Fruit fly (Drosophila melanogaster) whole organism, embryonic: ENCODE data around the gene CG6938.

ENCODE experiments used
- Asciz ChIP-seq: fragments of 200-800 bp; sonication (Bioruptor generic); optimal IDR thresholded peaks from 2 replicates; lab custom pipeline; 2017; ENCODE audit warnings: missing biosample characterization, mild to moderate bottlenecking, missing genetic modification characterization, missing genetic modification reagents
- CG11456 ChIP-seq: fragments of 200-800 bp; sonication (Bioruptor generic); IDR thresholded peaks from 3 replicates; pipeline ENCODE4 v1.3.6; 2022; ENCODE audit warnings: missing biosample characterization, missing genetic modification characterization
- CG15479 ChIP-seq: fragments of 200-800 bp; sonication (Bioruptor generic); optimal IDR thresholded peaks from 3 replicates; lab custom pipeline; 2019; ENCODE audit warnings: missing biosample characterization, mild to moderate bottlenecking, missing genetic modification characterization, moderate library complexity
- CG18476 ChIP-seq: fragments of 200-800 bp; sonication (Bioruptor generic); optimal IDR thresholded peaks from 2 replicates; lab custom pipeline; 2016; ENCODE audit warnings: missing biosample characterization, mild to moderate bottlenecking, missing genetic modification characterization
- CG18599 ChIP-seq: fragments of 200-800 bp; sonication (Bioruptor generic); optimal IDR thresholded peaks from 3 replicates; lab custom pipeline; 2017; ENCODE audit warnings: missing biosample characterization, missing genetic modification characterization, mild to moderate bottlenecking, moderate library complexity, missing genetic modification reagents
- CG3726 ChIP-seq: fragments of 200-800 bp; sonication (Bioruptor generic); IDR thresholded peaks from 3 replicates; pipeline ENCODE4, ENCODE4 v1.3.6; 2022; ENCODE audit warnings: missing biosample characterization, missing genetic modification characterization
- CG43689 ChIP-seq: fragments of 200-800 bp; sonication (Bioruptor generic); IDR thresholded peaks from 2 replicates; pipeline ENCODE4 v1.3.6; 2022; ENCODE audit warnings: missing biosample characterization, missing genetic modification characterization
- CG4730 ChIP-seq: fragments of 200-800 bp; sonication (Bioruptor generic); IDR thresholded peaks from 2 replicates; pipeline ENCODE4 v1.3.6; 2022; ENCODE audit warnings: missing biosample characterization, missing genetic modification characterization
- CG4854 ChIP-seq: fragments of 200-800 bp; sonication (Bioruptor generic); optimal IDR thresholded peaks from 2 replicates; lab custom pipeline; 2016; ENCODE audit warnings: missing biosample characterization, missing genetic modification characterization, inconsistent platforms
- CG5953 ChIP-seq: fragments of 200-800 bp; sonication (Bioruptor generic); IDR thresholded peaks from 2 replicates; pipeline ENCODE4 v1.3.6; 2022; ENCODE audit warnings: missing biosample characterization, missing genetic modification characterization
- CG6175 ChIP-seq: fragments of 200-800 bp; sonication (Bioruptor generic); IDR thresholded peaks from 3 replicates; pipeline ENCODE4 v1.3.6; 2022; ENCODE audit warnings: missing biosample characterization, missing genetic modification characterization
- CG6272 ChIP-seq: fragments of 200-800 bp; sonication (Bioruptor generic); IDR thresholded peaks from 2 replicates; pipeline ENCODE4 v1.3.6; 2022; ENCODE audit warnings: missing biosample characterization, missing genetic modification characterization
- CG7357 ChIP-seq: fragments of 200-800 bp; sonication (Bioruptor generic); IDR thresholded peaks from 3 replicates; pipeline ENCODE4 v1.3.6; 2022; ENCODE audit warnings: missing biosample characterization, missing genetic modification characterization
- CG7963 ChIP-seq: fragments of 200-800 bp; sonication (Bioruptor generic); IDR thresholded peaks from 3 replicates; pipeline ENCODE4 v1.3.6; 2022; ENCODE audit warnings: missing biosample characterization, missing genetic modification characterization; ENCODE audit not compliant: partially characterized antibody
- CG8944 ChIP-seq: fragments of 200-800 bp; sonication (Bioruptor generic); optimal IDR thresholded peaks from 3 replicates; lab custom pipeline; 2016; ENCODE audit warnings: missing biosample characterization, missing genetic modification characterization
- GATAe ChIP-seq: fragments of 200-800 bp; sonication (Bioruptor generic); conservative IDR thresholded peaks from 2 replicates; pipeline ENCODE4 v1.3.6; 2022; ENCODE audit warnings: missing biosample characterization, missing genetic modification characterization
- H15 ChIP-seq: fragments of 200-800 bp; sonication (Bioruptor generic); IDR thresholded peaks from 3 replicates; pipeline ENCODE4 v1.3.6; 2022; ENCODE audit warnings: missing biosample characterization, missing genetic modification characterization
- H2.0 ChIP-seq: fragments of 200-800 bp; sonication (Bioruptor generic); IDR thresholded peaks from 2 replicates; pipeline ENCODE4 v1.3.6; 2022; ENCODE audit warnings: missing biosample characterization, missing genetic modification characterization
- HHEX ChIP-seq: fragments of 200-800 bp; sonication (Bioruptor generic); optimal IDR thresholded peaks from 3 replicates; lab custom pipeline; 2017; ENCODE audit warnings: missing biosample characterization, mild to moderate bottlenecking, missing genetic modification characterization, missing genetic modification reagents
- Hey ChIP-seq: fragments of 200-800 bp; sonication (Bioruptor generic); optimal IDR thresholded peaks from 3 replicates; lab custom pipeline; 2018; ENCODE audit warnings: missing biosample characterization, mild to moderate bottlenecking, missing genetic modification characterization
- Lim3 ChIP-seq: fragments of 200-800 bp; sonication (Bioruptor generic); IDR thresholded peaks from 2 replicates; pipeline ENCODE4 v1.3.6; 2022; ENCODE audit warnings: missing biosample characterization, missing genetic modification characterization
- bigmax ChIP-seq: fragments of 200-800 bp; sonication (Bioruptor generic); optimal IDR thresholded peaks from 2 replicates; lab custom pipeline; 2018; ENCODE audit warnings: missing biosample characterization, mild to moderate bottlenecking, missing genetic modification characterization
- bowl ChIP-seq: fragments of 200-800 bp; sonication (Bioruptor generic); IDR thresholded peaks from 2 replicates; pipeline ENCODE4 v1.3.6; 2022; ENCODE audit warnings: missing biosample characterization, missing genetic modification characterization
- chn ChIP-seq: fragments of 200-800 bp; sonication (Bioruptor generic); optimal IDR thresholded peaks from 2 replicates; lab custom pipeline; 2016; ENCODE audit warnings: missing biosample characterization, missing genetic modification characterization
- crol ChIP-seq: fragments of 200-800 bp; sonication (Bioruptor generic); IDR thresholded peaks from 2 replicates; pipeline ENCODE4 v1.3.6; 2022; ENCODE audit warnings: missing biosample characterization, missing genetic modification characterization
- dpn ChIP-seq, 2 experiments: fragments of 200-800 bp; sonication (Bioruptor generic); optimal IDR thresholded peaks; 3 replicates each; lab custom pipeline; 2016; ENCODE audit warnings: missing biosample characterization in 2 of 2, missing genetic modification characterization in 2 of 2
- exex ChIP-seq: fragments of 200-800 bp; sonication (Bioruptor generic); optimal IDR thresholded peaks from 4 replicates; lab custom pipeline; 2018; ENCODE audit warnings: missing biosample characterization, mild to moderate bottlenecking, missing genetic modification characterization, moderate library complexity
- gce ChIP-seq: fragments of 200-800 bp; sonication (Bioruptor generic); IDR thresholded peaks from 3 replicates; pipeline ENCODE4 v1.3.6; 2022; ENCODE audit warnings: missing biosample characterization, missing genetic modification characterization
- grn ChIP-seq: fragments of 200-800 bp; sonication (Bioruptor generic); optimal IDR thresholded peaks from 3 replicates; lab custom pipeline; 2017; ENCODE audit warnings: missing biosample characterization, missing genetic modification characterization
- jumu ChIP-seq: fragments of 200-800 bp; sonication (Bioruptor generic); optimal IDR thresholded peaks from 3 replicates; lab custom pipeline; 2016; ENCODE audit warnings: missing biosample characterization, missing genetic modification characterization
- lilli ChIP-seq: fragments of 200-800 bp; sonication (Bioruptor generic); optimal IDR thresholded peaks from 3 replicates; lab custom pipeline; 2016; ENCODE audit warnings: missing biosample characterization, missing genetic modification characterization
- mirr ChIP-seq: fragments of 200-800 bp; sonication (Bioruptor generic); optimal IDR thresholded peaks from 3 replicates; lab custom pipeline; 2018; ENCODE audit warnings: missing biosample characterization, mild to moderate bottlenecking, missing genetic modification characterization
- rib ChIP-seq: fragments of 200-800 bp; sonication (Bioruptor generic); IDR thresholded peaks from 2 replicates; pipeline ENCODE4 v1.3.6; 2022; ENCODE audit warnings: missing biosample characterization, missing genetic modification characterization
- shn ChIP-seq: fragments of 200-800 bp; sonication (Bioruptor generic); optimal IDR thresholded peaks from 3 replicates; lab custom pipeline; 2016; ENCODE audit warnings: missing biosample characterization, missing genetic modification characterization
- sima ChIP-seq: fragments of 200-800 bp; sonication (Bioruptor generic); optimal IDR thresholded peaks from 2 replicates; lab custom pipeline; 2016; ENCODE audit warnings: missing biosample characterization, missing genetic modification characterization
- sqz ChIP-seq: fragments of 200-800 bp; sonication (Bioruptor generic); optimal IDR thresholded peaks from 3 replicates; lab custom pipeline; 2018; ENCODE audit warnings: missing biosample characterization, mild to moderate bottlenecking, missing genetic modification characterization
- ttk ChIP-seq: fragments of 200-800 bp; sonication (Bioruptor generic); IDR thresholded peaks from 2 replicates; pipeline ENCODE4 v2.1.2; 2022; ENCODE audit warnings: missing biosample characterization, missing genetic modification characterization
- unpg ChIP-seq: fragments of 200-800 bp; sonication (Bioruptor generic); optimal IDR thresholded peaks from 3 replicates; lab custom pipeline; 2018; ENCODE audit warnings: missing biosample characterization, mild to moderate bottlenecking, missing genetic modification characterization, moderate library complexity
- vfl ChIP-seq: fragments of 200-800 bp; sonication (Bioruptor generic); optimal IDR thresholded peaks from 2 replicates; lab custom pipeline; 2016; ENCODE audit warnings: missing biosample characterization, missing genetic modification characterization
- zfh1 ChIP-seq: fragments of 200-800 bp; sonication (Bioruptor generic); IDR thresholded peaks from 3 replicates; pipeline ENCODE4 v1.3.6; 2022; ENCODE audit warnings: missing biosample characterization, missing genetic modification characterization

Gene CG6938

dm6 chr3L:11947357-11947756, 37.3 kb upstream of the CG6938 start, which contains the start of gene CG7252:
CG7252 (plus strand) TSS chr3L:11947675.
- peak; percentile 19 for TF ChIP-seq CG18599 (GFP tag; lab: Kevin White, UChicago)
- no peak for TF ChIP-seq crol (GFP tag; lab: Robert Waterston, UW)
- no peak for TF ChIP-seq bigmax (GFP tag; lab: Kevin White, UChicago)
- no peak for TF ChIP-seq CG3726
- TF ChIP-seq CG18476 (GFP tag; lab: Kevin White, UChicago) = no peak
- no peak for TF ChIP-seq CG11456 (GFP tag; lab: Robert Waterston, UW)
- no peak for TF ChIP-seq vfl
- peak; percentile 96 for TF ChIP-seq exex
- no peak for TF ChIP-seq CG7357 (GFP tag; lab: Robert Waterston, UW)
- no peak for TF ChIP-seq CG7963 (GFP tag; lab: Robert Waterston, UW)
- peak; percentile 46; the same call in 1 of the 2 replicates for TF ChIP-seq GATAe (GFP tag; lab: Robert Waterston, UW)
- no peak for TF ChIP-seq ttk (GFP tag; lab: Robert Waterston, UW)
- no peak for TF ChIP-seq shn (GFP tag; lab: Kevin White, UChicago)
- peak; percentile 54 for TF ChIP-seq mirr
- TF ChIP-seq lilli (GFP tag; lab: Kevin White, UChicago) = no peak
- peak; percentile 82 for TF ChIP-seq grn (GFP tag; lab: Kevin White, UChicago)
- no peak for TF ChIP-seq unpg (GFP tag; lab: Kevin White, UChicago)
- no peak for TF ChIP-seq CG15479 (GFP tag; lab: Kevin White, UChicago)
- no peak for TF ChIP-seq Asciz (GFP tag; lab: Kevin White, UChicago)
- TF ChIP-seq CG4854 (GFP tag; lab: Kevin White, UChicago) = no peak
- no peak for TF ChIP-seq CG4730
- TF ChIP-seq chn = no peak
- no peak for TF ChIP-seq Lim3 (GFP tag; lab: Robert Waterston, UW)
- TF ChIP-seq Hey (tag; lab: Kevin White, UChicago) = peak; percentile 87
- no peak for TF ChIP-seq H2.0
- TF ChIP-seq, all 482 proteins: peak for 6

dm6 chr3L:11949539-11949938, 35.2 kb upstream of the CG6938 start, which contains the start of gene CG17826:
CG17826 (plus strand) TSS chr3L:11949839.
- TF ChIP-seq CG5953 (GFP tag; lab: Robert Waterston, UW) (no peak), gce (no peak), rib (GFP tag; lab: Robert Waterston, UW) (no peak), CG6272 (no peak), dpn (GFP tag; optimal IDR thresholded peaks at IDR 0.05; lab: Kevin White, UChicago) (no peak)

- TF ChIP-seq bowl (GFP tag; lab: Robert Waterston, UW) (no peak), H15 (no peak), CG8944 (GFP tag; lab: Kevin White, UChicago) (no peak), CG6175 (GFP tag; lab: Robert Waterston, UW) (no peak), zfh1 (GFP tag; lab: Robert Waterston, UW) (no peak), sqz (GFP tag; lab: Kevin White, UChicago) (no peak), HHEX (GFP tag; lab: Kevin White, UChicago) (no peak), CG43689 (GFP tag; lab: Robert Waterston, UW) (no peak)
- TF ChIP-seq, all 482 proteins: peak for 0
Measured at dm6 chr3L:11953217-11953616, 31.5 kb upstream of the CG6938 start, which contains the start of gene obst-G. obst-G (minus strand) TSS chr3L:11953317.

dm6 chr3L:11953783-11954182, 30.9 kb upstream of the CG6938 start, which contains the start of gene CG7248:
CG7248 (plus strand) TSS chr3L:11954083.
- TF ChIP-seq sima (no peak), jumu (GFP tag; lab: Kevin White, UChicago) (no peak), exex (peak; percentile 70)
